Worm (Caenorhabditis elegans) whole organism, young adult: ENCODE results near the gene F36F12.3.

Source experiments
- mxl-1 ChIP-seq: sonication (generic microtip); optimal IDR thresholded peaks from 2 replicates; lab custom pipeline; 2016; ENCODE audit warnings: missing genetic modification characterization, missing compliant biosample characterization
- zim-3 ChIP-seq: sonication (generic microtip); optimal IDR thresholded peaks from 2 replicates; lab custom pipeline; 2017; ENCODE audit warnings: mild to moderate bottlenecking, missing genetic modification characterization, moderate library complexity, missing compliant biosample characterization

DNA sequence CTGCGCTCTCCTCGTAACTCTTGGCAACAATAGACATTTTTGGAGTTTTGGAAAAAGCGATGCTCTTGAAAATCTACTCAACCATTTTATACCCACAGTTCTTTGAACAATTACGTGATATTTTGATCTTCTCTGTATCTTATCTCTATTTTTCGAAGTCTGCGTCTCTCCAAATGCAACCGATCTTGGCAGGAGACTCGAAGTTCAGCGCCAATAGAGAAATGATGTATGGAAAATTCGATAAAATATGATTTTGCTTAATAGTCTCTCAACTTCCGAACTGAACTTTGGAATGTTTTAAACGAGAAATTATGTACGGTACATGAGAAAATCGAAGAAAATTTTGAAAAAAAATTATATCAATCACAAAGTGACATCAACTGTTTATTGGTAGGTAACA, 35.5 kb upstream of the F36F12.3 start, which contains the start of gene comt-4:
- no peak for TF ChIP-seq mxl-1 (tag; lab: Kevin White, UChicago)
- no peak for TF ChIP-seq zim-3 (tag; lab: Kevin White, UChicago)
